Fruit fly (Drosophila melanogaster): ENCODE measurements around the gene loqs.

DNA sequence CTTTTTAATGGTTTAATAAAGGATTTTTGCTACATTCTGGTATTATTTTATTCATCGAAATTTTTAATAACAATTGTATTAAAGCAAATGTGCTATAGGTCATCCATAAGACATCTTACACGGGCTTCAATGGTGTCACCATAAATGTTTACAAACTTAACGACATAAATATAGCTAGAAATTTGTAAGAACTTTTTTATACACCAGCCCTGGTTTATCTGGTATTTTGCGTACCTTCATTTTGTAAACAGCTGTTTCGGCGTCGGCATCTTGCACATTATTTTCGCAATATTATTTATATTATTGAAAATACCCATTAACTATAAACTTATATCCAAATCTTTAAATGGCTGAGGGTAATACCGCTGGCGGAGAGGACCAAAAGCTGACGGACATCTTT, 15.1 kb upstream of the loqs start, which contains the start of gene Tap42:
- no peak for TF ChIP-seq Ets98B (GFP tag; IDR thresholded peaks at IDR 0.05)
- no peak for TF ChIP-seq CG12605 (GFP tag; IDR thresholded peaks at IDR 0.05)
- TF ChIP-seq CG8159 (tag; optimal IDR thresholded peaks at IDR 0.05), result no peak
- TF ChIP-seq CG13204 (GFP tag; optimal IDR thresholded peaks at IDR 0.05), result no peak
- no peak for TF ChIP-seq CG32121 (GFP tag; IDR thresholded peaks at IDR 0.05)
- TF ChIP-seq rn (GFP tag; IDR thresholded peaks at IDR 0.05), result no peak
- TF ChIP-seq CG17806 (tag; optimal IDR thresholded peaks at IDR 0.05), result no peak
- no peak for TF ChIP-seq Pif1B (GFP tag; optimal IDR thresholded peaks at IDR 0.05)
- TF ChIP-seq CG34367 (tag; optimal IDR thresholded peaks at IDR 0.05), result no peak
- no peak for TF ChIP-seq CG4496 (GFP tag; IDR thresholded peaks at IDR 0.05)
- TF ChIP-seq Pif1A (GFP tag; optimal IDR thresholded peaks at IDR 0.05), result no peak
- TF ChIP-seq gl (tag; optimal IDR thresholded peaks at IDR 0.05), result no peak
- TF ChIP-seq CG8301 (tag; optimal IDR thresholded peaks at IDR 0.05), result no peak
